Worm (Caenorhabditis elegans) whole organism, L4/young adult: Measurements from ENCODE around the gene blos-2.

Experiments used
- W03F9.2 ChIP-seq: fragments of 150-350 bp; optimal IDR thresholded peaks from 2 replicates; lab custom pipeline; 2014; ENCODE audit warnings: missing biosample characterization, missing genetic modification characterization
- dao-5 ChIP-seq: sonication (generic microtip); optimal IDR thresholded peaks from 2 replicates; lab custom pipeline; 2016; ENCODE audit warnings: missing genotype, missing genetic modification characterization, moderate library complexity, missing compliant biosample characterization
- him-1 ChIP-seq: sonication (generic microtip); optimal IDR thresholded peaks from 2 replicates; lab custom pipeline; 2016; ENCODE audit warnings: missing genotype, missing genetic modification reagents, missing genetic modification characterization, missing compliant biosample characterization

ce11 chrIV:6284277-6284676, 49.7 kb upstream of the blos-2 start, which contains the start of gene ops-1:
- TF ChIP-seq W03F9.2 (tag; lab: Kevin White, UChicago) (no peak), dao-5 (tag; lab: Kevin White, UChicago) (no peak), him-1 (tag; lab: Kevin White, UChicago) (no peak)
